Worm (Caenorhabditis elegans) whole organism, late embryonic: ENCODE measurements around the gene B0222.1.

Source experiments
- ceh-14 ChIP-seq: sonication (generic microtip); optimal IDR thresholded peaks from 2 replicates; lab custom pipeline; 2016; ENCODE audit warnings: missing genotype, missing genetic modification characterization, missing compliant biosample characterization
- ceh-31 ChIP-seq: sonication (generic microtip); optimal IDR thresholded peaks from 2 replicates; lab custom pipeline; 2016; ENCODE audit warnings: missing genetic modification characterization, missing compliant biosample characterization
- ceh-45 ChIP-seq: fragments of 200-800 bp; sonication (Bioruptor generic); IDR thresholded peaks from 2 replicates; pipeline ENCODE4 v1.3.6; 2022; ENCODE audit warnings: missing genetic modification reagents, missing genetic modification characterization, missing compliant biosample characterization
- ets-4 ChIP-seq: sonication (generic microtip); optimal IDR thresholded peaks from 2 replicates; lab custom pipeline; 2016; ENCODE audit warnings: missing genetic modification characterization, missing compliant biosample characterization
- gmeb-2 ChIP-seq: sonication (generic microtip); optimal IDR thresholded peaks from 2 replicates; lab custom pipeline; 2016; ENCODE audit warnings: missing genetic modification characterization, inconsistent platforms, missing compliant biosample characterization
- pag-3 ChIP-seq: sonication (generic microtip); optimal IDR thresholded peaks from 2 replicates; lab custom pipeline; 2016; ENCODE audit warnings: missing compliant biosample characterization, missing genetic modification characterization, borderline replicate concordance
- pros-1 ChIP-seq: fragments of 150-350 bp; optimal IDR thresholded peaks from 2 replicates; lab custom pipeline; 2014; ENCODE audit warnings: missing biosample characterization, missing genetic modification reagents, missing genetic modification characterization
- rnt-1 ChIP-seq: sonication (generic microtip); optimal IDR thresholded peaks from 2 replicates; lab custom pipeline; 2016; ENCODE audit warnings: missing genetic modification characterization, missing compliant biosample characterization
- tbx-2 ChIP-seq: sonication (generic microtip); optimal IDR thresholded peaks from 2 replicates; lab custom pipeline; 2016; ENCODE audit warnings: missing genetic modification characterization, missing compliant biosample characterization
- unc-42 ChIP-seq: sonication (generic microtip); optimal IDR thresholded peaks from 2 replicates; lab custom pipeline; 2016; ENCODE audit warnings: missing genotype, missing genetic modification characterization, missing compliant biosample characterization

ce11 chrV:9124180-9124579 is 9.9 kb upstream of the B0222.1 start, which contains the start of gene F21C10.6:
- no peak for TF ChIP-seq gmeb-2 (tag; lab: Kevin White, UChicago)
- TF ChIP-seq unc-42: no peak
- no peak for TF ChIP-seq tbx-2 (tag; lab: Kevin White, UChicago)
- TF ChIP-seq pag-3 (tag; lab: Kevin White, UChicago): no peak
- no peak for TF ChIP-seq ceh-31 (tag; lab: Kevin White, UChicago)
- TF ChIP-seq ets-4 (tag; lab: Kevin White, UChicago): no peak
- no peak for TF ChIP-seq ceh-14 (tag; lab: Kevin White, UChicago)
- TF ChIP-seq ceh-45 (GFP tag; lab: Robert Waterston, UW): no peak
- no peak for TF ChIP-seq rnt-1 (tag; lab: Kevin White, UChicago)
- TF ChIP-seq pros-1 (tag; lab: Kevin White, UChicago): no peak
